Fruit fly (Drosophila melanogaster) whole organism, wandering third instar larva: Measurements from ENCODE around the gene ds.

ENCODE experiments used
- Abd-B ChIP-seq: fragments of >200 bp; optimal IDR thresholded peaks from 2 replicates; lab custom pipeline; 2017; ENCODE audit warnings: missing biosample characterization, missing genetic modification characterization
- CG32264 ChIP-seq: fragments of 200-800 bp; sonication (Bioruptor generic); optimal IDR thresholded peaks from 2 replicates; lab custom pipeline; 2016; ENCODE audit warnings: missing biosample characterization, missing genetic modification characterization
- CG9705 ChIP-seq: fragments of 200-800 bp; sonication (Bioruptor generic); optimal IDR thresholded peaks from 2 replicates; lab custom pipeline; 2018; ENCODE audit warnings: missing biosample characterization, mild to moderate bottlenecking, missing genetic modification characterization
- CrebA ChIP-seq: fragments of 200-800 bp; sonication (Bioruptor generic); optimal IDR thresholded peaks from 2 replicates; lab custom pipeline; 2016; ENCODE audit warnings: missing biosample characterization, mild to moderate bottlenecking, missing genetic modification characterization, borderline replicate concordance
- Dfd ChIP-seq: fragments of >200 bp; optimal IDR thresholded peaks from 2 replicates; lab custom pipeline; 2017; ENCODE audit warnings: missing biosample characterization, missing genetic modification characterization
- Dif ChIP-seq: fragments of 200-275, 200-300 bp; sonication (Bioruptor generic); optimal IDR thresholded peaks from 2 replicates; lab custom pipeline; 2018; ENCODE audit warnings: missing biosample characterization, missing genetic modification characterization; ENCODE audit not compliant: partially characterized antibody
- GATAd ChIP-seq: sonication (Bioruptor generic); optimal IDR thresholded peaks from 2 replicates; lab custom pipeline; 2016; ENCODE audit warnings: missing biosample characterization, missing genetic modification characterization
- HLH106 ChIP-seq: fragments of 200-800 bp; optimal IDR thresholded peaks from 3 replicates; lab custom pipeline; 2019; ENCODE audit warnings: missing biosample characterization, mild to moderate bottlenecking, missing genetic modification characterization, moderate library complexity
- Hnf4 ChIP-seq: fragments of 200-800 bp; sonication (Bioruptor generic); optimal IDR thresholded peaks from 2 replicates; lab custom pipeline; 2016; ENCODE audit warnings: missing biosample characterization, mild to moderate bottlenecking, missing genetic modification characterization
- Hr78 ChIP-seq: fragments of >200 bp; optimal IDR thresholded peaks from 2 replicates; lab custom pipeline; 2017; ENCODE audit warnings: missing biosample characterization, missing genetic modification characterization
- Hr83 ChIP-seq: fragments of 200-300 bp; sonication (Bioruptor generic); optimal IDR thresholded peaks from 2 replicates; lab custom pipeline; 2016; ENCODE audit warnings: missing biosample characterization, mild to moderate bottlenecking, missing genetic modification characterization, moderate library complexity; ENCODE audit not compliant: poor library complexity, severe bottlenecking
- Jra ChIP-seq: sonication (Bioruptor generic); optimal IDR thresholded peaks from 2 replicates; lab custom pipeline; 2016; ENCODE audit warnings: missing biosample characterization, missing genetic modification characterization
- Mio ChIP-seq: sonication (Bioruptor generic); optimal IDR thresholded peaks from 2 replicates; lab custom pipeline; 2016; ENCODE audit warnings: missing biosample characterization, missing genetic modification characterization
- Myc ChIP-seq: fragments of >200 bp; optimal IDR thresholded peaks from 2 replicates; lab custom pipeline; 2017
- N ChIP-seq: fragments of >200 bp; optimal IDR thresholded peaks from 2 replicates; lab custom pipeline; 2018; ENCODE audit warnings: missing biosample characterization, missing external identifiers, missing genetic modification characterization
- OdsH ChIP-seq: fragments of 200-800 bp; sonication (Bioruptor generic); optimal IDR thresholded peaks from 2 replicates; lab custom pipeline; 2016; ENCODE audit warnings: missing biosample characterization, mild to moderate bottlenecking, missing genetic modification characterization
- Rel ChIP-seq, 2 experiments: fragments of 200-800 bp; sonication (Bioruptor generic) in 1 of 2; optimal IDR thresholded peaks; 2 replicates in 1 of 2; 3 replicates in 1 of 2; lab custom pipeline; 2016 to 2019; ENCODE audit warnings: mild to moderate bottlenecking in 2 of 2, missing biosample characterization in 2 of 2, missing genetic modification characterization in 2 of 2, moderate library complexity in 1 of 2
- Sp1 ChIP-seq: fragments of 200-800 bp; sonication (Bioruptor generic); optimal IDR thresholded peaks from 3 replicates; lab custom pipeline; 2019; ENCODE audit warnings: missing biosample characterization, mild to moderate bottlenecking, missing genetic modification characterization, moderate library complexity
- Vsx2 ChIP-seq: fragments of 200-300, 225-300 bp; sonication (Bioruptor generic); optimal IDR thresholded peaks from 2 replicates; lab custom pipeline; 2018; ENCODE audit warnings: missing biosample characterization, missing genetic modification characterization; ENCODE audit not compliant: partially characterized antibody
- br ChIP-seq: fragments of 200-800 bp; sonication (Bioruptor generic); optimal IDR thresholded peaks from 2 replicates; lab custom pipeline; 2016; ENCODE audit warnings: missing biosample characterization, missing genetic modification characterization
- brk ChIP-seq: fragments of 200-800 bp; sonication (Bioruptor generic); optimal IDR thresholded peaks from 2 replicates; lab custom pipeline; 2016; ENCODE audit warnings: missing biosample characterization, mild to moderate bottlenecking, missing genetic modification characterization
- dl ChIP-seq, 2 experiments: fragments of 175-275, 200-275 bp in 1 of 2; fragments of 200-275 bp in 1 of 2; sonication (Bioruptor generic); optimal IDR thresholded peaks; lab custom pipeline; 2018; ENCODE audit warnings: mild to moderate bottlenecking in 2 of 2, missing biosample characterization in 2 of 2, missing genetic modification characterization in 2 of 2, moderate library complexity in 2 of 2; ENCODE audit not compliant: partially characterized antibody in 2 of 2, insufficient read depth in 1 of 2
- dmrt93B ChIP-seq: fragments of 200-800 bp; sonication (Bioruptor generic); optimal IDR thresholded peaks from 2 replicates; lab custom pipeline; 2018; ENCODE audit warnings: missing biosample characterization, mild to moderate bottlenecking, missing genetic modification characterization
- dsf ChIP-seq: sonication (Bioruptor generic); optimal IDR thresholded peaks from 2 replicates; lab custom pipeline; 2016; ENCODE audit warnings: missing biosample characterization, missing genetic modification characterization, borderline replicate concordance
- ey ChIP-seq: fragments of 200-800 bp; sonication (Bioruptor generic); optimal IDR thresholded peaks from 2 replicates; lab custom pipeline; 2016; ENCODE audit warnings: missing biosample characterization, missing genetic modification characterization
- foxo ChIP-seq, 2 experiments: fragments of 200-800 bp; sonication (Bioruptor generic); optimal IDR thresholded peaks; 2 replicates in 1 of 2; 3 replicates in 1 of 2; lab custom pipeline; 2016 to 2017; ENCODE audit warnings: missing biosample characterization in 2 of 2, missing genetic modification characterization in 2 of 2
- fru ChIP-seq: fragments of 200-800 bp; sonication (Bioruptor generic); optimal IDR thresholded peaks from 3 replicates; lab custom pipeline; 2016; ENCODE audit warnings: missing biosample characterization, mild to moderate bottlenecking, missing genetic modification characterization
- h ChIP-seq: fragments of 200-800 bp; sonication (Bioruptor generic); optimal IDR thresholded peaks from 3 replicates; lab custom pipeline; 2016; ENCODE audit warnings: missing biosample characterization, mild to moderate bottlenecking, missing genetic modification characterization
- jim ChIP-seq: fragments of 175-275, 200-325 bp; sonication (Bioruptor generic); optimal IDR thresholded peaks from 2 replicates; lab custom pipeline; 2016; ENCODE audit warnings: missing biosample characterization, mild to moderate bottlenecking, missing genetic modification characterization
- lola ChIP-seq: fragments of >200 bp; optimal IDR thresholded peaks from 2 replicates; lab custom pipeline; 2017; ENCODE audit warnings: missing biosample characterization, missing genetic modification characterization
- pan ChIP-seq: fragments of >200 bp; optimal IDR thresholded peaks from 2 replicates; lab custom pipeline; 2017
- psq ChIP-seq: fragments of 200-800 bp; sonication (Bioruptor generic); optimal IDR thresholded peaks from 3 replicates; lab custom pipeline; 2017; ENCODE audit warnings: missing biosample characterization, mild to moderate bottlenecking, missing genetic modification characterization, moderate library complexity
- rgr ChIP-seq: fragments of 200-800 bp; sonication (Bioruptor generic); optimal IDR thresholded peaks from 3 replicates; lab custom pipeline; 2016; ENCODE audit warnings: missing biosample characterization, mild to moderate bottlenecking, missing genetic modification characterization
- sage ChIP-seq: fragments of 200-800 bp; sonication (Bioruptor generic); optimal IDR thresholded peaks from 2 replicates; lab custom pipeline; 2016; ENCODE audit warnings: missing biosample characterization, mild to moderate bottlenecking, missing genetic modification characterization
- sv ChIP-seq: fragments of 200-800 bp; sonication (Bioruptor generic); optimal IDR thresholded peaks from 3 replicates; lab custom pipeline; 2016; ENCODE audit warnings: missing biosample characterization, missing genetic modification characterization
- tai ChIP-seq: sonication (Bioruptor generic); optimal IDR thresholded peaks from 2 replicates; lab custom pipeline; 2016; ENCODE audit warnings: missing biosample characterization, missing genetic modification characterization
- usp ChIP-seq: fragments of >200 bp; optimal IDR thresholded peaks from 2 replicates; lab custom pipeline; 2017; ENCODE audit warnings: missing biosample characterization, missing genetic modification characterization
- woc ChIP-seq: sonication (Bioruptor generic); optimal IDR thresholded peaks from 2 replicates; lab custom pipeline; 2016; ENCODE audit warnings: missing biosample characterization, mild to moderate bottlenecking, missing genetic modification characterization

ds gene

dm6 chr2L:619739-620138, 95.0 kb downstream of the ds start:
- TF ChIP-seq OdsH (GFP tag; lab: Kevin White, UChicago) (peak; percentile 4), Jra (GFP tag; lab: Kevin White, UChicago) (no peak)

dm6 chr2L:615023-615422, 99.8 kb downstream of the ds start:
- TF ChIP-seq woc (GFP tag; lab: Kevin White, UChicago) = peak; percentile 41
- no peak for TF ChIP-seq sage (GFP tag; lab: Kevin White, UChicago)
- peak; percentile 16 for TF ChIP-seq ey
- TF ChIP-seq CrebA (GFP tag; lab: Kevin White, UChicago) = no peak
- peak in 1 of 2 experiments; percentile 39 for TF ChIP-seq foxo (GFP tag; optimal IDR thresholded peaks at IDR 0.05; lab: Kevin White, UChicago)
- TF ChIP-seq dmrt93B (GFP tag; lab: Kevin White, UChicago) = no peak
- no peak for TF ChIP-seq CG9705 (GFP tag; lab: Kevin White, UChicago)
- no peak for TF ChIP-seq lola (GFP tag; lab: Kevin White, UChicago)
- no peak for TF ChIP-seq Sp1
- TF ChIP-seq Dif (GFP tag; lab: Kevin White, UChicago) = no peak
- TF ChIP-seq Myc (lab: Kevin White, UChicago) = no peak
- peak; percentile 31 for TF ChIP-seq fru
- no peak for TF ChIP-seq Hnf4
- no peak for TF ChIP-seq tai
- TF ChIP-seq N (GFP tag; lab: Kevin White, UChicago) = no peak
- no peak for TF ChIP-seq Abd-B
- no peak for TF ChIP-seq usp (GFP tag; lab: Kevin White, UChicago)
- no peak for TF ChIP-seq GATAd
- no peak for TF ChIP-seq Rel (GFP tag; optimal IDR thresholded peaks at IDR 0.05; lab: Kevin White, UChicago)
- no peak for TF ChIP-seq Rel (tag; optimal IDR thresholded peaks at IDR 0.05; lab: Kevin White, UChicago)
- TF ChIP-seq sv (GFP tag; lab: Kevin White, UChicago) = no peak
- TF ChIP-seq psq (GFP tag; lab: Kevin White, UChicago) = peak; percentile 23
- no peak for TF ChIP-seq jim
- TF ChIP-seq dsf (GFP tag; lab: Kevin White, UChicago) = no peak
- TF ChIP-seq brk (GFP tag; lab: Kevin White, UChicago) = no peak
- no peak for TF ChIP-seq Vsx2 (GFP tag; lab: Kevin White, UChicago)
- TF ChIP-seq Hr83 (GFP tag; lab: Kevin White, UChicago) = no peak
- TF ChIP-seq rgr (GFP tag; lab: Kevin White, UChicago) = peak; percentile 36
- no peak for TF ChIP-seq Jra (GFP tag; lab: Kevin White, UChicago)
- TF ChIP-seq h (GFP tag; lab: Kevin White, UChicago) = peak; percentile 41
- TF ChIP-seq br (GFP tag; lab: Kevin White, UChicago) = no peak
- TF ChIP-seq dl (GFP tag; optimal IDR thresholded peaks at IDR 0.05; lab: Kevin White, UChicago; ENCODE audit: insufficient read depth in 1 of 2, partially characterized antibody in 2 of 2) = no peak
- TF ChIP-seq Hr78 (GFP tag; lab: Kevin White, UChicago) = no peak
- no peak for TF ChIP-seq CG32264 (GFP tag; lab: Kevin White, UChicago)
- TF ChIP-seq Mio (GFP tag; lab: Kevin White, UChicago) = no peak
- TF ChIP-seq HLH106 (tag; lab: Kevin White, UChicago) = no peak
- no peak for TF ChIP-seq OdsH (GFP tag; lab: Kevin White, UChicago)
- TF ChIP-seq pan (lab: Kevin White, UChicago) = no peak
- no peak for TF ChIP-seq Dfd (GFP tag; lab: Kevin White, UChicago)

dm6 chr2L:612778-613177, 102.0 kb downstream of the ds start:
- TF ChIP-seq HLH106 (tag; lab: Kevin White, UChicago) (peak; percentile 4), Sp1 (peak; percentile 7), Abd-B (no peak)
